Worm (Caenorhabditis elegans) whole organism, late embryonic: ENCODE data around the gene T24A6.20.

Source experiments
- ama-1 ChIP-seq: fragments of 150-350 bp; optimal IDR thresholded peaks from 2 replicates; lab custom pipeline; 2014
- ceh-24 ChIP-seq: sonication (generic microtip); optimal IDR thresholded peaks from 2 replicates; lab custom pipeline; 2016; ENCODE audit warnings: mild to moderate bottlenecking, missing genetic modification characterization, missing compliant biosample characterization
- ceh-48 ChIP-seq: sonication (generic microtip); optimal IDR thresholded peaks from 2 replicates; lab custom pipeline; 2016; ENCODE audit warnings: missing genetic modification characterization, inconsistent platforms, missing compliant biosample characterization
- dve-1 ChIP-seq: sonication (generic microtip); optimal IDR thresholded peaks from 2 replicates; lab custom pipeline; 2017; ENCODE audit warnings: antibody characterized with exemption, mild to moderate bottlenecking, missing genetic modification characterization, missing compliant biosample characterization
- fkh-10 ChIP-seq: fragments of 150-350 bp; optimal IDR thresholded peaks from 2 replicates; lab custom pipeline; 2014; ENCODE audit warnings: missing biosample characterization, missing genetic modification reagents, missing genetic modification characterization
- pqm-1 ChIP-seq: sonication (generic microtip); optimal IDR thresholded peaks from 2 replicates; lab custom pipeline; 2016; ENCODE audit warnings: missing genetic modification characterization, missing compliant biosample characterization

DNA sequence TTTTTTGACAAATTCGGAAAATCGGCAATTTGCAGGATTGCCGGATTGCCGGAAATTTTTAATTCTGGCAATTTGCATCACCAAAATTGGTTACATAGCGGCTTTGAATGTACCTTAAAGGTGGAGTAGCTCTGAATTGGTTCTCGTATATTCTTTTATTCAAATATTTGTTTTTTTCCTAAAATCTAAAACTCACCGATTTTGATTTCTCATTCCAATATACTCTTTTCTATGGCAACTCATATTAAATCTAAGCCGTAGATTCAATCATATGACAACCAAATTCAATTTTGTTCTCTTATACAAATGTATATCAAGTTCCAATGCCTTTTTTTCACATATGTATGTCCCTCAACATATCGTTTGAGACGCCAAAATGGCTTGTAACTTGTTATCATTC is 3.4 kb upstream of the T24A6.20 start, which contains the start of gene sri-21:
- no peak for TF ChIP-seq dve-1
- TF ChIP-seq fkh-10, result no peak
- no peak for TF ChIP-seq ceh-48
- TF ChIP-seq ama-1 (lab: Kevin White, UChicago), result no peak
- TF ChIP-seq ceh-24 (tag; lab: Kevin White, UChicago), result no peak
- TF ChIP-seq pqm-1 (tag; lab: Kevin White, UChicago), result no peak
